Worm (Caenorhabditis elegans) whole organism, L1 larva: Measurements from ENCODE around the gene F38A1.15.

ENCODE experiments used
- ceh-82 ChIP-seq, 3 experiments: fragments of 150-350 bp in 1 of 3; sonication (generic microtip) in 2 of 3; optimal IDR thresholded peaks; 2 replicates each; lab custom pipeline; 2014 to 2017; ENCODE audit warnings: missing biosample characterization in 3 of 3, missing genetic modification characterization in 3 of 3
- pqm-1 ChIP-seq: sonication (generic microtip); optimal IDR thresholded peaks from 3 replicates; lab custom pipeline; 2017; ENCODE audit warnings: missing biosample characterization, missing genetic modification characterization
- sox-4 ChIP-seq: sonication (generic microtip); optimal IDR thresholded peaks from 2 replicates; lab custom pipeline; 2016; ENCODE audit warnings: missing genetic modification characterization, missing compliant biosample characterization

ce11 chrIV:1261024-1261423, 17.8 kb upstream of the F38A1.15 start, which contains the start of gene clec-169:
- no peak for TF ChIP-seq pqm-1 (tag; lab: Kevin White, UChicago)
- no peak for TF ChIP-seq ceh-82 (tag; optimal IDR thresholded peaks at IDR 0.05; lab: Kevin White, UChicago)
- no peak for TF ChIP-seq sox-4
